Fruit fly (Drosophila melanogaster) whole organism, embryonic: ENCODE data around the gene mRpS14.

Source experiments
- Asciz ChIP-seq: fragments of 200-800 bp; sonication (Bioruptor generic); optimal IDR thresholded peaks from 2 replicates; lab custom pipeline; 2017; ENCODE audit warnings: missing biosample characterization, mild to moderate bottlenecking, missing genetic modification characterization, missing genetic modification reagents
- Bdp1 ChIP-seq: fragments of 200-800 bp; sonication (Bioruptor generic); optimal IDR thresholded peaks from 3 replicates; lab custom pipeline; 2016; ENCODE audit warnings: missing biosample characterization, missing genetic modification characterization
- CG10274 ChIP-seq: fragments of 200-800 bp; sonication (Bioruptor generic); optimal IDR thresholded peaks from 3 replicates; lab custom pipeline; 2017; ENCODE audit warnings: missing biosample characterization, mild to moderate bottlenecking, missing genetic modification characterization
- CG10321 ChIP-seq: fragments of 200-800 bp; sonication (Bioruptor generic); IDR thresholded peaks from 2 replicates; pipeline ENCODE4 v1.3.6; 2022; ENCODE audit warnings: missing biosample characterization, missing genetic modification characterization
- CG10543 ChIP-seq: fragments of 200-800 bp; sonication (Bioruptor generic); optimal IDR thresholded peaks from 3 replicates; lab custom pipeline; 2017; ENCODE audit warnings: missing biosample characterization, mild to moderate bottlenecking, missing genetic modification characterization, moderate library complexity
- CG10565 ChIP-seq: fragments of 200-800 bp; sonication (Bioruptor generic); optimal IDR thresholded peaks from 3 replicates; lab custom pipeline; 2016; ENCODE audit warnings: missing biosample characterization, mild to moderate bottlenecking, missing genetic modification characterization
- CG12155 ChIP-seq: fragments of 200-800 bp; sonication (Bioruptor generic); optimal IDR thresholded peaks from 3 replicates; lab custom pipeline; 2016; ENCODE audit warnings: missing biosample characterization, missing genetic modification characterization
- CG12236 ChIP-seq: fragments of 200-800 bp; sonication (Bioruptor generic); optimal IDR thresholded peaks from 2 replicates; lab custom pipeline; 2016; ENCODE audit warnings: missing biosample characterization, missing genetic modification characterization
- CG14441 ChIP-seq: fragments of 200-800 bp; sonication (Bioruptor generic); IDR thresholded peaks from 2 replicates; pipeline ENCODE4 v1.3.6; 2022; ENCODE audit warnings: missing biosample characterization, missing genetic modification characterization
- CG14667 ChIP-seq: fragments of 200-800 bp; sonication (Bioruptor generic); IDR thresholded peaks from 2 replicates; pipeline ENCODE4 v1.3.6; 2022; ENCODE audit warnings: missing biosample characterization, missing genetic modification characterization
- CG14860 ChIP-seq: fragments of 200-800 bp; sonication (Bioruptor generic); IDR thresholded peaks from 3 replicates; pipeline ENCODE4 v1.3.6; 2022; ENCODE audit warnings: missing biosample characterization, missing genetic modification characterization; ENCODE audit not compliant: partially characterized antibody
- CG15011 ChIP-seq: fragments of 200-800 bp; sonication (Bioruptor generic); optimal IDR thresholded peaks from 3 replicates; lab custom pipeline; 2018; ENCODE audit warnings: missing biosample characterization, mild to moderate bottlenecking, missing genetic modification characterization
- CG15696 ChIP-seq: fragments of 200-800 bp; sonication (Bioruptor generic); optimal IDR thresholded peaks from 2 replicates; lab custom pipeline; 2019; ENCODE audit warnings: missing biosample characterization, mild to moderate bottlenecking, missing genetic modification characterization, moderate library complexity
- CG18599 ChIP-seq: fragments of 200-800 bp; sonication (Bioruptor generic); optimal IDR thresholded peaks from 3 replicates; lab custom pipeline; 2017; ENCODE audit warnings: missing biosample characterization, missing genetic modification characterization, mild to moderate bottlenecking, moderate library complexity, missing genetic modification reagents
- CG18764 ChIP-seq: fragments of 200-800 bp; sonication (Bioruptor generic); optimal IDR thresholded peaks from 3 replicates; lab custom pipeline; 2016; ENCODE audit warnings: missing biosample characterization, missing genetic modification characterization
- CG31365 ChIP-seq: fragments of 200-800 bp; sonication (Bioruptor generic); optimal IDR thresholded peaks from 2 replicates; lab custom pipeline; 2018; ENCODE audit warnings: missing biosample characterization, mild to moderate bottlenecking, missing genetic modification characterization
- CG3407 ChIP-seq: fragments of 200-800 bp; sonication (Bioruptor generic); optimal IDR thresholded peaks from 2 replicates; lab custom pipeline; 2018; ENCODE audit warnings: missing biosample characterization, mild to moderate bottlenecking, missing genetic modification characterization
- CG4707 ChIP-seq: fragments of 200-800 bp; sonication (Bioruptor generic); optimal IDR thresholded peaks from 2 replicates; lab custom pipeline; 2018; ENCODE audit warnings: missing biosample characterization, mild to moderate bottlenecking, missing genetic modification characterization, moderate library complexity
- CG4820 ChIP-seq: fragments of 200-800 bp; sonication (Bioruptor generic); optimal IDR thresholded peaks from 3 replicates; lab custom pipeline; 2016; ENCODE audit warnings: missing biosample characterization, missing genetic modification characterization
- CG6854 ChIP-seq: fragments of 200-800 bp; sonication (Bioruptor generic); optimal IDR thresholded peaks from 3 replicates; lab custom pipeline; 2017; ENCODE audit warnings: missing biosample characterization, mild to moderate bottlenecking, missing genetic modification characterization
- CG7786 ChIP-seq: fragments of 200-800 bp; sonication (Bioruptor generic); optimal IDR thresholded peaks from 2 replicates; lab custom pipeline; 2016; ENCODE audit warnings: missing biosample characterization, missing genetic modification characterization
- CG8281 ChIP-seq: fragments of 200-800 bp; sonication (Bioruptor generic); optimal IDR thresholded peaks from 2 replicates; lab custom pipeline; 2018; ENCODE audit warnings: missing biosample characterization, mild to moderate bottlenecking, missing genetic modification characterization, moderate library complexity
- Dll ChIP-seq: fragments of 200-800 bp; sonication (Bioruptor generic); IDR thresholded peaks from 4 replicates; pipeline ENCODE4 v1.3.6; 2022; ENCODE audit warnings: missing biosample characterization, missing genetic modification characterization; ENCODE audit not compliant: partially characterized antibody
- Ets65A ChIP-seq: fragments of 200-800 bp; sonication (Bioruptor generic); peaks from one replicate; lab custom pipeline; 2016; ENCODE audit warnings: missing biosample characterization, missing genetic modification characterization
- Ets97D ChIP-seq: fragments of 200-800 bp; sonication (Bioruptor generic); optimal IDR thresholded peaks from 3 replicates; lab custom pipeline; 2016; ENCODE audit warnings: missing biosample characterization, missing genetic modification characterization
- HLH54F ChIP-seq: fragments of 200-800 bp; sonication (Bioruptor generic); optimal IDR thresholded peaks from 3 replicates; lab custom pipeline; 2016; ENCODE audit warnings: missing biosample characterization, missing genetic modification characterization
- Neu2 ChIP-seq: fragments of 200-800 bp; sonication (Bioruptor generic); optimal IDR thresholded peaks from 3 replicates; lab custom pipeline; 2016; ENCODE audit warnings: missing biosample characterization, missing genetic modification characterization, borderline replicate concordance
- Nf-YC ChIP-seq: fragments of 200-800 bp; optimal IDR thresholded peaks from 3 replicates; lab custom pipeline; 2019; ENCODE audit warnings: missing biosample characterization, mild to moderate bottlenecking, missing genetic modification characterization, moderate library complexity
- NfI ChIP-seq: fragments of 200-800 bp; sonication (Bioruptor generic); optimal IDR thresholded peaks from 3 replicates; lab custom pipeline; 2018; ENCODE audit warnings: missing biosample characterization, mild to moderate bottlenecking, missing genetic modification characterization, moderate library complexity
- Optix ChIP-seq: fragments of 200-800 bp; sonication (Bioruptor generic); IDR thresholded peaks from 3 replicates; pipeline ENCODE4 v1.3.6; 2022; ENCODE audit warnings: missing biosample characterization, missing genetic modification characterization
- Rx ChIP-seq: fragments of 200-800 bp; sonication (Bioruptor generic); IDR thresholded peaks from 2 replicates; pipeline ENCODE4 v1.3.6; 2022; ENCODE audit warnings: missing biosample characterization, missing genetic modification characterization
- Sin3A ChIP-seq: fragments of >200 bp; optimal IDR thresholded peaks from 2 replicates; lab custom pipeline; 2018
- Spps ChIP-seq: fragments of 200-800 bp; sonication (Bioruptor generic); optimal IDR thresholded peaks from 2 replicates; lab custom pipeline; 2018; ENCODE audit warnings: missing biosample characterization, mild to moderate bottlenecking, missing genetic modification characterization
- Sry-β ChIP-seq: fragments of 200-800 bp; sonication (Bioruptor generic); optimal IDR thresholded peaks from 2 replicates; lab custom pipeline; 2018; ENCODE audit warnings: missing biosample characterization, mild to moderate bottlenecking, missing genetic modification characterization, moderate library complexity
- TFAM ChIP-seq: fragments of 200-800 bp; sonication (Bioruptor generic); optimal IDR thresholded peaks from 2 replicates; lab custom pipeline; 2017; ENCODE audit warnings: missing biosample characterization, missing genetic modification characterization, inconsistent platforms
- bab2 ChIP-seq: fragments of 200-800 bp; sonication (Bioruptor generic); optimal IDR thresholded peaks from 2 replicates; lab custom pipeline; 2016; ENCODE audit warnings: missing biosample characterization, missing genetic modification characterization
- cas ChIP-seq: fragments of 200-800 bp; sonication (Bioruptor generic); IDR thresholded peaks from 2 replicates; pipeline ENCODE4 v1.3.6; 2022; ENCODE audit warnings: missing biosample characterization, missing genetic modification characterization
- dati ChIP-seq: fragments of 200-800 bp; sonication (Bioruptor generic); IDR thresholded peaks from 2 replicates; pipeline ENCODE4 v1.3.6; 2022; ENCODE audit warnings: missing biosample characterization, missing genetic modification characterization
- dmrt11E ChIP-seq: fragments of 200-800 bp; sonication (Bioruptor generic); optimal IDR thresholded peaks from 3 replicates; lab custom pipeline; 2018; ENCODE audit warnings: missing biosample characterization, mild to moderate bottlenecking, missing genetic modification characterization, moderate library complexity
- gcm ChIP-seq: fragments of 200-800 bp; sonication (Bioruptor generic); optimal IDR thresholded peaks from 2 replicates; lab custom pipeline; 2019; ENCODE audit warnings: missing biosample characterization, mild to moderate bottlenecking, missing genetic modification characterization, moderate library complexity
- grn ChIP-seq: fragments of 200-800 bp; sonication (Bioruptor generic); optimal IDR thresholded peaks from 3 replicates; lab custom pipeline; 2017; ENCODE audit warnings: missing biosample characterization, missing genetic modification characterization
- gsb-n ChIP-seq: fragments of 200-800 bp; sonication (Bioruptor generic); optimal IDR thresholded peaks from 3 replicates; lab custom pipeline; 2018; ENCODE audit warnings: missing biosample characterization, mild to moderate bottlenecking, missing genetic modification characterization
- nerfin-1 ChIP-seq: fragments of 200-800 bp; sonication (Bioruptor generic); optimal IDR thresholded peaks from 3 replicates; lab custom pipeline; 2019; ENCODE audit warnings: missing biosample characterization, mild to moderate bottlenecking, missing genetic modification characterization, moderate library complexity
- p53 ChIP-seq: fragments of 200-800 bp; sonication (Bioruptor generic); optimal IDR thresholded peaks from 2 replicates; lab custom pipeline; 2016; ENCODE audit warnings: missing biosample characterization, missing genetic modification characterization
- pan ChIP-seq, 4 experiments: fragments of >200 bp in 3 of 4; fragments of 200-800 bp in 1 of 4; sonication (Bioruptor generic) in 1 of 4; optimal IDR thresholded peaks in 3 of 4; IDR thresholded peaks in 1 of 4; 2 replicates each; pipeline versions ENCODE4 v1.3.6 to Lab custom; 2017 to 2022; ENCODE audit warnings: missing biosample characterization in 2 of 4, missing genetic modification characterization in 2 of 4, mixed read lengths in 1 of 4
- pum ChIP-seq: fragments of 200-800 bp; sonication (Bioruptor generic); optimal IDR thresholded peaks from 2 replicates; lab custom pipeline; 2016; ENCODE audit warnings: missing biosample characterization, missing genetic modification characterization
- slbo ChIP-seq: fragments of 200-800 bp; sonication (Bioruptor generic); IDR thresholded peaks from 2 replicates; pipeline ENCODE4 v1.3.6; 2022; ENCODE audit warnings: missing biosample characterization, missing genetic modification characterization
- tx ChIP-seq: fragments of 200-800 bp; sonication (Bioruptor generic); optimal IDR thresholded peaks from 2 replicates; lab custom pipeline; 2016; ENCODE audit warnings: missing biosample characterization, missing genetic modification characterization
- vvl ChIP-seq: fragments of 200-800 bp; sonication (Bioruptor generic); IDR thresholded peaks from 2 replicates; pipeline ENCODE4 v1.3.6; 2022; ENCODE audit warnings: missing biosample characterization, missing genetic modification characterization

Gene mRpS14

dm6 chrX:19505334-19506185 is 25.5 kb upstream of the mRpS14 start (continued):
- TF ChIP-seq pum (GFP tag; lab: Kevin White, UChicago), result peak; percentile 48
- peak; percentile 32 for TF ChIP-seq p53 (GFP tag; lab: Kevin White, UChicago)
- TF ChIP-seq bab2 (GFP tag; lab: Kevin White, UChicago), result peak; percentile 53
- TF ChIP-seq nerfin-1, result no peak
- TF ChIP-seq Ets65A, result no peak
- no peak for TF ChIP-seq CG6854 (GFP tag; lab: Kevin White, UChicago)
- no peak for TF ChIP-seq CG10321
- no peak for TF ChIP-seq gcm (GFP tag; lab: Kevin White, UChicago)
- TF ChIP-seq cas (GFP tag; lab: Robert Waterston, UW), result no peak
- no peak for TF ChIP-seq NfI (GFP tag; lab: Kevin White, UChicago)
- no peak for TF ChIP-seq pan (optimal IDR thresholded peaks at IDR 0.05; lab: Kevin White, UChicago)
- TF ChIP-seq pan (GFP tag; optimal IDR thresholded peaks at IDR 0.05 in 1 of 2, IDR thresholded peaks at IDR 0.05 in 1 of 2), result peak in 1 of 2 experiments; percentile 43
- no peak for TF ChIP-seq Sry-β (GFP tag; lab: Kevin White, UChicago)
- no peak for TF ChIP-seq TFAM (GFP tag; lab: Kevin White, UChicago)
- no peak for TF ChIP-seq CG10274
- TF ChIP-seq Nf-YC (tag; lab: Kevin White, UChicago), result peak; percentile 43
- no peak for TF ChIP-seq Spps (tag; lab: Kevin White, UChicago)
- peak; percentile 74 for TF ChIP-seq Ets97D (GFP tag; lab: Kevin White, UChicago)
- TF ChIP-seq dmrt11E, result no peak
- TF ChIP-seq CG14860 (GFP tag; lab: Robert Waterston, UW), result peak; percentile 79
- no peak for TF ChIP-seq CG4820
- no peak for TF ChIP-seq CG8281 (tag; lab: Kevin White, UChicago)
- TF ChIP-seq CG15011 (GFP tag; lab: Kevin White, UChicago), result no peak
- TF ChIP-seq CG12236 (GFP tag; lab: Kevin White, UChicago), result no peak
- peak; percentile 38 for TF ChIP-seq CG7786 (GFP tag; lab: Kevin White, UChicago)
- peak; percentile 67 for TF ChIP-seq vvl (GFP tag; lab: Robert Waterston, UW)
- TF ChIP-seq CG12155 (GFP tag; lab: Kevin White, UChicago), result peak; percentile 50
- peak; percentile 47 for TF ChIP-seq Bdp1
- peak; percentile 84 for TF ChIP-seq Dll (GFP tag; lab: Robert Waterston, UW)
- no peak for TF ChIP-seq CG3407 (GFP tag; lab: Kevin White, UChicago)
- TF ChIP-seq gsb-n (tag; lab: Kevin White, UChicago), result no peak
- no peak for TF ChIP-seq Neu2 (GFP tag; lab: Kevin White, UChicago)
- TF ChIP-seq CG14441 (GFP tag; lab: Robert Waterston, UW), result no peak
- TF ChIP-seq slbo (GFP tag; lab: Robert Waterston, UW), result peak; percentile 54
- peak; percentile 44 for TF ChIP-seq Sin3A (lab: Kevin White, UChicago)
- no peak for TF ChIP-seq dati (GFP tag; lab: Robert Waterston, UW)
- TF ChIP-seq CG18599 (GFP tag; lab: Kevin White, UChicago), result peak; percentile 66
- TF ChIP-seq Rx (GFP tag; lab: Robert Waterston, UW), result no peak
- no peak for TF ChIP-seq Optix
- TF ChIP-seq CG18764 (GFP tag; lab: Kevin White, UChicago), result no peak
- no peak for TF ChIP-seq Asciz
- no peak for TF ChIP-seq CG15696
- TF ChIP-seq CG10565 (GFP tag; lab: Kevin White, UChicago), result no peak
- TF ChIP-seq CG31365 (tag; lab: Kevin White, UChicago), result no peak
- TF ChIP-seq CG4707 (GFP tag; lab: Kevin White, UChicago), result no peak
- peak; percentile 8 for TF ChIP-seq tx (GFP tag; lab: Kevin White, UChicago)
- TF ChIP-seq CG10543 (GFP tag; lab: Kevin White, UChicago), result peak; percentile 50
- TF ChIP-seq CG14667 (GFP tag; lab: Robert Waterston, UW), result no peak
- TF ChIP-seq grn (GFP tag; lab: Kevin White, UChicago), result peak; percentile 29
- TF ChIP-seq HLH54F (GFP tag; lab: Kevin White, UChicago), result peak; percentile 49
